Worm (Caenorhabditis elegans): ENCODE results near the gene T05E12.9.

- TF ChIP-seq daf-8 (GFP tag; IDR thresholded peaks at IDR 0.05) (no peak), egl-27 (tag; optimal IDR thresholded peaks at IDR 0.05) (no peak), unc-62 (GFP tag; optimal IDR thresholded peaks at IDR 0.05 in 1 of 2) (no peak), unc-62 (tag; optimal IDR thresholded peaks at IDR 0.05) (no peak), nhr-76 (tag; optimal IDR thresholded peaks at IDR 0.05) (no peak), ceh-82 (tag; optimal IDR thresholded peaks at IDR 0.05) (no peak)
These were observed at the start of gene T05E12.9 for ce11 chrV:17082718-17083117.

Measured in whole organism, L4 larva.